ENCODE assay signal across 2 worm cellular contexts in the genomic region with DNA sequence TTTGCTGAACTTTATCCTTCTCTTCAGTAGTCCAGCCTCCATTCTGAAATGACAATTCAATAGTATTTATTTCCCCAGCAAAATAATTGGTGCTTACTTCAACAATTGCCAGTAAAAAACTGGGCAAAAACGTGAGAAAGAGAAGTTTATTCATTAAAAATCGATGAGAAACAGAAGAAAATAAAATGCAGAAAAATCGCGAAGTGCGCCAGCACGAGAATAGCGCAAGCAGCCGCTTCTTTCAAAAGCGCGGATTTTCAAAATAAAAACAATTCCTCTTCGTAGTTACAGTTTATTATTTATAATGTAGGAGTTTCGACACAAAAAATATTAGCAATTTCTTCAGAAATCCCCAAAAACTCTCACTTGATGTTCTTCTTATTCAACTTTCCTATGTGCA.
TF ChIP-seq lines count a peak whose summit lies in the region.

TSS of gene C27F2.9 (minus strand) at position 159 of the 400 bp plus-strand sequence.

TF ChIP-seq in whole organism, L4 larva, 104 proteins besides CTCF, POLR2A, EP300 and RAD21 (continued from another document):
- TF ChIP-seq lin-1 (GFP tag; IDR thresholded peaks at IDR 0.05; lab: Robert Waterston, UW) (no peak), skn-1 (tag; optimal IDR thresholded peaks at IDR 0.05; lab: Kevin White, UChicago) (no peak), lin-38 (GFP tag; IDR thresholded peaks at IDR 0.05; lab: Robert Waterston, UW) (peak; percentile 89), ceh-82 (tag; optimal IDR thresholded peaks at IDR 0.05; lab: Kevin White, UChicago) (no peak), ama-1 (optimal IDR thresholded peaks at IDR 0.05; lab: Kevin White, UChicago) (peak; percentile 22), gei-8 (GFP tag; optimal IDR thresholded peaks at IDR 0.05; lab: Kevin White, UChicago) (no peak), ceh-28 (tag; optimal IDR thresholded peaks at IDR 0.05; lab: Kevin White, UChicago) (no peak), dpl-1 (GFP tag; optimal IDR thresholded peaks at IDR 0.05; lab: Kevin White, UChicago) (peak; percentile 99), nhr-77 (tag; optimal IDR thresholded peaks at IDR 0.05; lab: Kevin White, UChicago) (peak; percentile 52), zfp-2 (tag; optimal IDR thresholded peaks at IDR 0.05; lab: Kevin White, UChicago) (no peak), unc-62 (GFP tag; optimal IDR thresholded peaks at IDR 0.05 in 1 of 2; lab: Kevin White, UChicago) (peak in 1 of 2 experiments; percentile 98), unc-62 (tag; optimal IDR thresholded peaks at IDR 0.05; lab: Kevin White, UChicago) (no peak), F10B5.3 (tag; optimal IDR thresholded peaks at IDR 0.05; lab: Kevin White, UChicago) (peak; percentile 56), F26F4.8 (GFP tag; conservative IDR thresholded peaks at IDR 0.05; lab: Robert Waterston, UW) (no peak), Y75B8A.6 (GFP tag; IDR thresholded peaks at IDR 0.05; lab: Robert Waterston, UW) (no peak), sdz-12 (GFP tag; optimal IDR thresholded peaks at IDR 0.05; lab: Kevin White, UChicago) (no peak), ztf-11 (tag; optimal IDR thresholded peaks at IDR 0.05; lab: Kevin White, UChicago) (no peak), aly-2 (tag; optimal IDR thresholded peaks at IDR 0.05; lab: Kevin White, UChicago) (no peak), mdt-29 (GFP tag; IDR thresholded peaks at IDR 0.05; lab: Robert Waterston, UW) (no peak), dmd-6 (GFP tag; IDR thresholded peaks at IDR 0.05; lab: Robert Waterston, UW) (peak; percentile 67), duxl-1 (tag; optimal IDR thresholded peaks at IDR 0.05; lab: Kevin White, UChicago; ENCODE audit: poor library complexity) (peak; percentile 82), nhr-11 (tag; optimal IDR thresholded peaks at IDR 0.05; lab: Kevin White, UChicago) (peak; percentile 84), nhr-111 (GFP tag; optimal IDR thresholded peaks at IDR 0.05; lab: Kevin White, UChicago) (no peak), aha-1 (tag; lab: Kevin White, UChicago) (no peak), nhr-42 (GFP tag; IDR thresholded peaks at IDR 0.05; lab: Robert Waterston, UW) (peak; percentile 88), mxl-3 (GFP tag; optimal IDR thresholded peaks at IDR 0.05; lab: Kevin White, UChicago) (no peak), fos-1 (tag; optimal IDR thresholded peaks at IDR 0.05; lab: Kevin White, UChicago) (no peak), lir-3 (tag; optimal IDR thresholded peaks at IDR 0.05; lab: Kevin White, UChicago) (no peak), ztf-7 (tag; optimal IDR thresholded peaks at IDR 0.05; lab: Kevin White, UChicago) (peak; percentile 43), dmd-8 (GFP tag; IDR thresholded peaks at IDR 0.05; lab: Robert Waterston, UW) (no peak), zip-2 (tag; optimal IDR thresholded peaks at IDR 0.05; lab: Kevin White, UChicago) (peak; percentile 31), Y105C5A.15 (GFP tag; IDR thresholded peaks at IDR 0.05; lab: Robert Waterston, UW) (no peak), mep-1 (tag; optimal IDR thresholded peaks at IDR 0.05; lab: Kevin White, UChicago) (peak; percentile 88), spr-3 (GFP tag; optimal IDR thresholded peaks at IDR 0.05; lab: Kevin White, UChicago) (no peak), dve-1 (tag; optimal IDR thresholded peaks at IDR 0.05; lab: Kevin White, UChicago; ENCODE audit: insufficient read depth) (peak; percentile 82), mxl-2 (GFP tag; conservative IDR thresholded peaks at IDR 0.05; lab: Robert Waterston, UW) (no peak), arid-1 (GFP tag; conservative IDR thresholded peaks at IDR 0.05; lab: Robert Waterston, UW) (peak; percentile 77; the same call in 1 of the 2 replicates), snpc-4 (tag; optimal IDR thresholded peaks at IDR 0.05; lab: Kevin White, UChicago) (no peak), hlh-11 (tag; optimal IDR thresholded peaks at IDR 0.05; lab: Kevin White, UChicago) (no peak), daf-8 (GFP tag; IDR thresholded peaks at IDR 0.05; lab: Robert Waterston, UW) (no peak), Y5F2A.4 (GFP tag; optimal IDR thresholded peaks at IDR 0.05; lab: Kevin White, UChicago) (no peak), lin-29 (GFP tag; IDR thresholded peaks at IDR 0.05; lab: Robert Waterston, UW) (no peak), ceh-44 (GFP tag; IDR thresholded peaks at IDR 0.05; lab: Robert Waterston, UW) (no peak), attf-4 (tag; optimal IDR thresholded peaks at IDR 0.05; lab: Kevin White, UChicago) (no peak), ceh-62 (tag; optimal IDR thresholded peaks at IDR 0.05; lab: Kevin White, UChicago) (no peak), hmg-1.1 (GFP tag; IDR thresholded peaks at IDR 0.05; lab: Robert Waterston, UW) (peak; percentile 82), daf-19 (GFP tag; conservative IDR thresholded peaks at IDR 0.05; lab: Robert Waterston, UW) (no peak)

TF ChIP-seq in whole organism, late embryonic, 69 proteins besides CTCF, POLR2A, EP300 and RAD21 (continued from another document):
- TF ChIP-seq nfya-1 (tag; optimal IDR thresholded peaks at IDR 0.05; lab: Kevin White, UChicago) (peak; percentile 82), ceh-18 (tag; optimal IDR thresholded peaks at IDR 0.05; lab: Kevin White, UChicago) (peak; percentile 76), zip-5 (tag; optimal IDR thresholded peaks at IDR 0.05; lab: Kevin White, UChicago) (no peak), ceh-30 (tag; optimal IDR thresholded peaks at IDR 0.05; lab: Kevin White, UChicago) (peak; percentile 24), ahr-1 (tag; optimal IDR thresholded peaks at IDR 0.05; lab: Kevin White, UChicago) (no peak), eyg-1 (tag; optimal IDR thresholded peaks at IDR 0.05; lab: Kevin White, UChicago) (no peak), pqm-1 (tag; optimal IDR thresholded peaks at IDR 0.05; lab: Kevin White, UChicago) (no peak)
